Fruit fly (Drosophila melanogaster): ENCODE measurements around the gene CG3558.

- TF ChIP-seq Dll (optimal IDR thresholded peaks at IDR 0.05) (no peak), usp (GFP tag; optimal IDR thresholded peaks at IDR 0.05) (no peak), psq (optimal IDR thresholded peaks at IDR 0.05) (no peak), pan (optimal IDR thresholded peaks at IDR 0.05) (no peak), CG8478 (optimal IDR thresholded peaks at IDR 0.05) (no peak)
Measured at dm6 chr2L:3022986-3023385, 30.3 kb downstream of the CG3558 start, which contains the start of the genes alpha4GT1 and Prp40.

Data from whole organism.